Fruit fly (Drosophila melanogaster) whole organism, pupa: ENCODE results near the gene Osi15.

Experiments
- CG13204 ChIP-seq: fragments of 200-800 bp; sonication (Bioruptor generic); optimal IDR thresholded peaks from 2 replicates; lab custom pipeline; 2018; ENCODE audit warnings: missing biosample characterization, mild to moderate bottlenecking, missing genetic modification characterization, moderate library complexity
- CG32121 ChIP-seq: fragments of 200-800 bp; sonication (Bioruptor generic); IDR thresholded peaks from 2 replicates; pipeline ENCODE4 v1.3.6; 2022; ENCODE audit warnings: missing biosample characterization, missing genetic modification characterization
- CG34367 ChIP-seq: fragments of 200-800 bp; sonication (Bioruptor generic); optimal IDR thresholded peaks from 2 replicates; lab custom pipeline; 2018; ENCODE audit warnings: missing biosample characterization, mild to moderate bottlenecking, missing genetic modification characterization
- CG8301 ChIP-seq: fragments of 200-800 bp; sonication (Bioruptor generic); optimal IDR thresholded peaks from 2 replicates; lab custom pipeline; 2018; ENCODE audit warnings: missing biosample characterization, mild to moderate bottlenecking, missing genetic modification characterization
- D1 ChIP-seq: fragments of 200-800 bp; sonication (Bioruptor generic); optimal IDR thresholded peaks from 2 replicates; lab custom pipeline; 2018; ENCODE audit warnings: missing biosample characterization, mild to moderate bottlenecking, missing genetic modification characterization, moderate library complexity
- Pif1B ChIP-seq: fragments of 200-800 bp; sonication (Bioruptor generic); optimal IDR thresholded peaks from 3 replicates; lab custom pipeline; 2016; ENCODE audit warnings: missing biosample characterization, missing genetic modification characterization
- Snoo ChIP-seq: fragments of 200-800 bp; sonication (Bioruptor generic); optimal IDR thresholded peaks from 3 replicates; lab custom pipeline; 2017; ENCODE audit warnings: missing biosample characterization, mild to moderate bottlenecking, missing genetic modification characterization, inconsistent platforms
- fd96Ca ChIP-seq: fragments of 200-800 bp; sonication (Bioruptor generic); IDR thresholded peaks from 3 replicates; pipeline ENCODE4 v1.3.6; 2022; ENCODE audit warnings: missing biosample characterization, missing genetic modification characterization
- gl ChIP-seq: fragments of 200-800 bp; sonication (Bioruptor generic); optimal IDR thresholded peaks from 2 replicates; lab custom pipeline; 2018; ENCODE audit warnings: missing biosample characterization, mild to moderate bottlenecking, missing genetic modification characterization

dm6 chr3R:6265890-6266289 lies 35.7 kb upstream of the Osi15 start, which contains the start of gene Osi10b:
- TF ChIP-seq CG8301 (tag; lab: Kevin White, UChicago) (no peak), Snoo (tag; lab: Kevin White, UChicago) (no peak), fd96Ca (GFP tag; lab: Robert Waterston, UW) (no peak), D1 (tag; lab: Kevin White, UChicago) (no peak), CG32121 (GFP tag; lab: Robert Waterston, UW) (no peak), gl (tag; lab: Kevin White, UChicago) (no peak), CG13204 (no peak), CG34367 (no peak), Pif1B (no peak)
